Worm (Caenorhabditis elegans) whole organism, L2 larva: ENCODE results near the gene ZK1010.2.

ENCODE experiments used
- fos-1 ChIP-seq: fragments of 150-350 bp; optimal IDR thresholded peaks from 2 replicates; lab custom pipeline; 2014; ENCODE audit warnings: missing biosample characterization, missing genetic modification characterization
- mdl-1 ChIP-seq, 2 experiments: fragments of 150-350 bp in 1 of 2; sonication (generic microtip) in 1 of 2; optimal IDR thresholded peaks; 2 replicates each; lab custom pipeline; 2017; ENCODE audit warnings: missing biosample characterization in 2 of 2, missing genetic modification characterization in 2 of 2
- skn-1 ChIP-seq: sonication (generic microtip); optimal IDR thresholded peaks from 2 replicates; lab custom pipeline; 2017; ENCODE audit warnings: missing biosample characterization, missing genetic modification characterization

DNA sequence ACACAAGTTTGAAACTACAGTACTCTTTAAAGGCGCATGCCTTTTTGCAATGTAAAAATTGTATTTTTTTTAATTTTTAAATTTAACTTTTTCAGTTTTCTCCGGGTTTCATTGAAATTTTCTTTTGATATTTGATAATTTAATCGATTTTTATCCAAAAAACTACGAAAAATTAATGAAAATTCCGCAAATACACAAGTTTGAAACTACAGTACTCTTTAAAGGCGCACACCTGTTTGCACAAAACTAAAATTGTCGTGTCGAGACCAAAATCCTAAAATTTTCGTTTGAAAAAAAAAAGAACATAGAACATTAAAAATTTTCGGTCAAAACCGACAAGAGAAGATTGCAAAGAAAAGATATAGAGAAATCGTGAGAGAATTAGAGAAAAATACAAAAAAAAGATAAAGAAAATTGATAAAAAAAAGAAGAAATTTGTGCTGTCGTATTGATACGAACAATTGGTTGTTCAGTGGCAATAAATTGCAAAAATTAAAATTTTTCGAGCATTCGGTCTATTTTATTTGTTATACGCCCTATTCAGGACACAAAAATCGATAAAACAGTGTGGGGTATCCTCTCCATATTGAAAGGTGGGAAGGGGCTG, 10.1 kb downstream of the ZK1010.2 start:
- no peak for TF ChIP-seq skn-1 (tag; lab: Kevin White, UChicago)
- no peak for TF ChIP-seq mdl-1 (tag; optimal IDR thresholded peaks at IDR 0.05; lab: Kevin White, UChicago)
- peak; percentile 83 for TF ChIP-seq fos-1
